Worm (Caenorhabditis elegans) whole organism, early embryonic: ENCODE data around the gene F54F12.2.

Source experiments
- aly-1 ChIP-seq: sonication (generic microtip); optimal IDR thresholded peaks from 2 replicates; lab custom pipeline; 2016; ENCODE audit warnings: missing genetic modification characterization, missing compliant biosample characterization
- ama-1 ChIP-seq: fragments of 150-350 bp; optimal IDR thresholded peaks from 2 replicates; lab custom pipeline; 2014
- ceh-13 ChIP-seq: fragments of 200-800 bp; sonication (Bioruptor generic); optimal IDR thresholded peaks from 2 replicates; lab custom pipeline; 2018; ENCODE audit warnings: mild to moderate bottlenecking, missing genetic modification characterization, missing compliant biosample characterization
- flt-1 ChIP-seq: fragments of 200-800 bp; sonication (Bioruptor generic); IDR thresholded peaks from 2 replicates; pipeline ENCODE4 v1.3.6; 2022; ENCODE audit warnings: missing genetic modification characterization, missing compliant biosample characterization
- hmbx-1 ChIP-seq: sonication (generic microtip); optimal IDR thresholded peaks from 2 replicates; lab custom pipeline; 2016; ENCODE audit warnings: mild to moderate bottlenecking, missing genetic modification characterization, missing compliant biosample characterization
- pes-1 ChIP-seq: fragments of 200-800 bp; sonication (Bioruptor generic); IDR thresholded peaks from 2 replicates; pipeline ENCODE4 v1.3.6; 2022; ENCODE audit warnings: missing genetic modification reagents, missing genetic modification characterization, missing compliant biosample characterization
- scrt-1 ChIP-seq: fragments of 200-800 bp; sonication (Bioruptor generic); IDR thresholded peaks from 2 replicates; pipeline ENCODE4 v1.3.6; 2022; ENCODE audit warnings: missing genetic modification characterization, missing compliant biosample characterization
- sea-1 ChIP-seq: fragments of 200-800 bp; sonication (Bioruptor generic); conservative IDR thresholded peaks from 2 replicates; pipeline ENCODE4 v1.3.6; 2022; ENCODE audit warnings: missing genetic modification characterization, missing compliant biosample characterization
- tbx-37 ChIP-seq: fragments of 200-800 bp; sonication (Bioruptor generic); conservative IDR thresholded peaks from 2 replicates; pipeline ENCODE4 v1.3.6; 2022; ENCODE audit warnings: missing genetic modification reagents, missing genetic modification characterization, missing compliant biosample characterization

- TF ChIP-seq hmbx-1 (tag; lab: Kevin White, UChicago) (no peak), flt-1 (GFP tag; lab: Robert Waterston, UW) (no peak), ama-1 (lab: Kevin White, UChicago) (no peak), pes-1 (GFP tag; lab: Robert Waterston, UW) (no peak), tbx-37 (GFP tag; lab: Robert Waterston, UW) (no peak), scrt-1 (GFP tag; lab: Robert Waterston, UW) (no peak), ceh-13 (GFP tag; lab: Kevin White, UChicago) (no peak), sea-1 (GFP tag; lab: Robert Waterston, UW) (no peak), aly-1 (tag; lab: Kevin White, UChicago) (no peak)
Observed at ce11 chrIII:12993607-12994006, 46.2 kb upstream of the F54F12.2 start, which contains the start of gene col-97.
